Worm (Caenorhabditis elegans): ENCODE data around the gene C49A9.6.

The C49A9.6 gene

ce11 chrIV:6227974-6228373, 17.2 kb downstream of the C49A9.6 start, which contains the start of gene C49A9.1:
TSS of gene C49A9.1 (plus strand) at chrIV:6228190.
- no peak for TF ChIP-seq dpff-1 (tag; optimal IDR thresholded peaks at IDR 0.05)
- no peak for TF ChIP-seq hlh-26 (GFP tag; conservative IDR thresholded peaks at IDR 0.05)
- TF ChIP-seq nhr-80 (tag; optimal IDR thresholded peaks at IDR 0.05): peak; percentile 19

- TF ChIP-seq madf-3 (GFP tag; IDR thresholded peaks at IDR 0.05) (no peak), ets-4 (GFP tag; optimal IDR thresholded peaks at IDR 0.05) (no peak), nhr-80 (tag; optimal IDR thresholded peaks at IDR 0.05) (peak; percentile 37), snpc-3.4 (tag; optimal IDR thresholded peaks at IDR 0.05) (no peak), hlh-26 (GFP tag; conservative IDR thresholded peaks at IDR 0.05) (no peak), ceh-79 (tag; optimal IDR thresholded peaks at IDR 0.05) (no peak)
Measured at ce11 chrIV:6230560-6231073, 19.9 kb downstream of the C49A9.6 start, which contains the start of gene F58F9.4. TSS of gene F58F9.4 (plus strand) at chrIV:6231023.

ce11 chrIV:6232769-6233290, 22.1 kb downstream of the C49A9.6 start, which contains the start of gene F58F9.3:
TSS of gene F58F9.3 (plus strand) at chrIV:6233240.
- TF ChIP-seq nhr-80 (tag; optimal IDR thresholded peaks at IDR 0.05) (peak; percentile 37), ceh-91 (GFP tag; IDR thresholded peaks at IDR 0.05) (no peak)

- TF ChIP-seq ztf-26 (tag; optimal IDR thresholded peaks at IDR 0.05) (no peak), sdz-38 (tag; optimal IDR thresholded peaks at IDR 0.05) (no peak), ZK185.1 (tag; optimal IDR thresholded peaks at IDR 0.05; ENCODE audit: poor library complexity, severe bottlenecking) (no peak), nfyb-1 (GFP tag; IDR thresholded peaks at IDR 0.05) (no peak), nfya-1 (tag; optimal IDR thresholded peaks at IDR 0.05; ENCODE audit: borderline replicate concordance, insufficient read depth) (no peak), zfh-2 (GFP tag; conservative IDR thresholded peaks at IDR 0.05) (no peak), madf-3 (GFP tag; IDR thresholded peaks at IDR 0.05) (no peak), fkh-3 (tag; optimal IDR thresholded peaks at IDR 0.05) (no peak), Y95B8A.8 (GFP tag; IDR thresholded peaks at IDR 0.05) (no peak), lsy-27 (tag; optimal IDR thresholded peaks at IDR 0.05; ENCODE audit: borderline replicate concordance, insufficient read depth) (no peak), ceh-79 (tag; optimal IDR thresholded peaks at IDR 0.05) (no peak), lin-40 (tag; optimal IDR thresholded peaks at IDR 0.05) (no peak), K11D2.4 (GFP tag; IDR thresholded peaks at IDR 0.05) (no peak), dpl-1 (GFP tag; optimal IDR thresholded peaks at IDR 0.05) (no peak), nhr-179 (tag; optimal IDR thresholded peaks at IDR 0.05) (no peak), hsf-1 (GFP tag; IDR thresholded peaks at IDR 0.05) (no peak), ceh-27 (GFP tag; optimal IDR thresholded peaks at IDR 0.05) (no peak), T07F8.4 (tag; optimal IDR thresholded peaks at IDR 0.05) (no peak), ceh-91 (GFP tag; IDR thresholded peaks at IDR 0.05) (no peak), athp-1 (tag; optimal IDR thresholded peaks at IDR 0.05) (no peak)
Measured at ce11 chrIV:6237508-6238227, 26.9 kb downstream of the C49A9.6 start, which contains the start of the genes F58F9.6 and F58F9.8. TSS of gene F58F9.6 (minus strand) at chrIV:6237608. TSS of gene F58F9.8 (plus strand) at chrIV:6238177.

ce11 chrIV:6239993-6240392, 29.3 kb downstream of the C49A9.6 start, which contains the start of gene F58F9.9:
TSS of gene F58F9.9 (plus strand) at chrIV:6240293.
- TF ChIP-seq ztf-18 (tag; optimal IDR thresholded peaks at IDR 0.05): no peak

- no peak for TF ChIP-seq zfh-2 (GFP tag; conservative IDR thresholded peaks at IDR 0.05)
- TF ChIP-seq pbrm-1 (GFP tag; IDR thresholded peaks at IDR 0.05): no peak
- TF ChIP-seq nhr-80 (tag; optimal IDR thresholded peaks at IDR 0.05): peak; percentile 18
- TF ChIP-seq F22D6.2 (tag; optimal IDR thresholded peaks at IDR 0.05): no peak
Measured at ce11 chrIV:6248486-6248885, 37.8 kb downstream of the C49A9.6 start, which contains the start of gene acox-3. TSS of gene acox-3 (minus strand) at chrIV:6248492.

All from whole organism, young adult.